Fruit fly (Drosophila melanogaster) whole organism, embryonic: ENCODE data around the gene RpL13.

ENCODE experiments used
- Adf1 ChIP-seq: fragments of 200-800 bp; sonication (Bioruptor generic); IDR thresholded peaks from 2 replicates; pipeline ENCODE4 v1.3.6; 2022; ENCODE audit warnings: missing biosample characterization, missing genetic modification characterization
- CG11398 ChIP-seq: fragments of 200-800 bp; sonication (Bioruptor generic); optimal IDR thresholded peaks from 2 replicates; lab custom pipeline; 2016; ENCODE audit warnings: missing biosample characterization, missing genetic modification characterization
- CG12104 ChIP-seq: fragments of 200-800 bp; sonication (Bioruptor generic); optimal IDR thresholded peaks from 3 replicates; lab custom pipeline; 2016; ENCODE audit warnings: missing biosample characterization, missing genetic modification characterization
- CG12219 ChIP-seq: fragments of 200-800 bp; sonication (Bioruptor generic); optimal IDR thresholded peaks from 3 replicates; lab custom pipeline; 2018; ENCODE audit warnings: missing biosample characterization, mild to moderate bottlenecking, missing genetic modification characterization
- CG13123 ChIP-seq: fragments of 200-800 bp; sonication (Bioruptor generic); optimal IDR thresholded peaks from 2 replicates; lab custom pipeline; 2016; ENCODE audit warnings: missing biosample characterization, missing genetic modification characterization
- CG13624 ChIP-seq: fragments of 200-800 bp; sonication (Bioruptor generic); optimal IDR thresholded peaks from 2 replicates; lab custom pipeline; 2016; ENCODE audit warnings: missing biosample characterization, missing genetic modification characterization
- CG13775 ChIP-seq: fragments of 200-800 bp; sonication (Bioruptor generic); optimal IDR thresholded peaks from 3 replicates; lab custom pipeline; 2017; ENCODE audit warnings: missing biosample characterization, mild to moderate bottlenecking, missing genetic modification characterization
- CG14710 ChIP-seq: fragments of 200-800 bp; sonication (Bioruptor generic); optimal IDR thresholded peaks from 3 replicates; lab custom pipeline; 2019; ENCODE audit warnings: missing biosample characterization, mild to moderate bottlenecking, missing genetic modification characterization, moderate library complexity
- CG15073 ChIP-seq: fragments of 200-800 bp; sonication (Bioruptor generic); optimal IDR thresholded peaks from 2 replicates; lab custom pipeline; 2016; ENCODE audit warnings: missing biosample characterization, missing genetic modification characterization
- CG15269 ChIP-seq: fragments of 200-800 bp; sonication (Bioruptor generic); optimal IDR thresholded peaks from 2 replicates; lab custom pipeline; 2018; ENCODE audit warnings: missing biosample characterization, mild to moderate bottlenecking, missing genetic modification characterization, moderate library complexity
- CG17802 ChIP-seq: fragments of 200-800 bp; sonication (Bioruptor generic); optimal IDR thresholded peaks from 2 replicates; lab custom pipeline; 2018; ENCODE audit warnings: missing biosample characterization, mild to moderate bottlenecking, missing genetic modification characterization, moderate library complexity
- CG17912 ChIP-seq: fragments of 200-800 bp; sonication (Bioruptor generic); optimal IDR thresholded peaks from 2 replicates; lab custom pipeline; 2018; ENCODE audit warnings: missing biosample characterization, mild to moderate bottlenecking, missing genetic modification characterization
- CG30403 ChIP-seq: fragments of 200-800 bp; sonication (Bioruptor generic); optimal IDR thresholded peaks from 3 replicates; lab custom pipeline; 2016; ENCODE audit warnings: missing biosample characterization, missing genetic modification characterization
- CG32767 ChIP-seq: fragments of 200-800 bp; sonication (Bioruptor generic); IDR thresholded peaks from 2 replicates; pipeline ENCODE4 v1.3.6; 2022; ENCODE audit warnings: missing biosample characterization, missing genetic modification characterization
- CG3281 ChIP-seq: fragments of 200-800 bp; sonication (Bioruptor generic); optimal IDR thresholded peaks from 3 replicates; lab custom pipeline; 2017; ENCODE audit warnings: missing biosample characterization, mild to moderate bottlenecking, missing genetic modification characterization
- CG33557 ChIP-seq: fragments of 200-800 bp; sonication (Bioruptor generic); optimal IDR thresholded peaks from 2 replicates; lab custom pipeline; 2019; ENCODE audit warnings: missing biosample characterization, mild to moderate bottlenecking, missing genetic modification characterization, moderate library complexity
- CG4707 ChIP-seq: fragments of 200-800 bp; sonication (Bioruptor generic); optimal IDR thresholded peaks from 2 replicates; lab custom pipeline; 2018; ENCODE audit warnings: missing biosample characterization, mild to moderate bottlenecking, missing genetic modification characterization, moderate library complexity
- CG4820 ChIP-seq: fragments of 200-800 bp; sonication (Bioruptor generic); optimal IDR thresholded peaks from 3 replicates; lab custom pipeline; 2016; ENCODE audit warnings: missing biosample characterization, missing genetic modification characterization
- CG6175 ChIP-seq: fragments of 200-800 bp; sonication (Bioruptor generic); IDR thresholded peaks from 3 replicates; pipeline ENCODE4 v1.3.6; 2022; ENCODE audit warnings: missing biosample characterization, missing genetic modification characterization
- CG7357 ChIP-seq: fragments of 200-800 bp; sonication (Bioruptor generic); IDR thresholded peaks from 3 replicates; pipeline ENCODE4 v1.3.6; 2022; ENCODE audit warnings: missing biosample characterization, missing genetic modification characterization
- CG9609 ChIP-seq: fragments of 200-800 bp; sonication (Bioruptor generic); optimal IDR thresholded peaks from 3 replicates; lab custom pipeline; 2016; ENCODE audit warnings: missing biosample characterization, missing genetic modification characterization
- CG9797 ChIP-seq: fragments of 200-800 bp; sonication (Bioruptor generic); optimal IDR thresholded peaks from 3 replicates; lab custom pipeline; 2018; ENCODE audit warnings: missing biosample characterization, mild to moderate bottlenecking, missing genetic modification characterization
- CG9817 ChIP-seq: fragments of 200-800 bp; sonication (Bioruptor generic); optimal IDR thresholded peaks from 2 replicates; lab custom pipeline; 2018; ENCODE audit warnings: missing biosample characterization, mild to moderate bottlenecking, missing genetic modification characterization, moderate library complexity
- Ets97D ChIP-seq: fragments of 200-800 bp; sonication (Bioruptor generic); optimal IDR thresholded peaks from 3 replicates; lab custom pipeline; 2016; ENCODE audit warnings: missing biosample characterization, missing genetic modification characterization
- Gug ChIP-seq: fragments of 200-800 bp; sonication (Bioruptor generic); IDR thresholded peaks from 4 replicates; pipeline ENCODE4 v1.3.6; 2022; ENCODE audit warnings: missing biosample characterization, missing genetic modification characterization
- Hand ChIP-seq: fragments of 200-800 bp; sonication (Bioruptor generic); optimal IDR thresholded peaks from 2 replicates; lab custom pipeline; 2017; ENCODE audit warnings: mild to moderate bottlenecking, missing biosample characterization, missing genetic modification reagents, missing genetic modification characterization
- Hmr ChIP-seq: fragments of 200-800 bp; sonication (Bioruptor generic); optimal IDR thresholded peaks from 3 replicates; lab custom pipeline; 2017; ENCODE audit warnings: mild to moderate bottlenecking, missing biosample characterization, missing genetic modification reagents, missing genetic modification characterization
- Hmx ChIP-seq: fragments of 200-800 bp; sonication (Bioruptor generic); optimal IDR thresholded peaks from 2 replicates; lab custom pipeline; 2016; ENCODE audit warnings: missing biosample characterization, missing genetic modification characterization
- Side ChIP-seq: fragments of 200-800 bp; sonication (Bioruptor generic); optimal IDR thresholded peaks from 2 replicates; lab custom pipeline; 2016; ENCODE audit warnings: missing biosample characterization, missing genetic modification characterization
- Spps ChIP-seq: fragments of 200-800 bp; sonication (Bioruptor generic); optimal IDR thresholded peaks from 2 replicates; lab custom pipeline; 2018; ENCODE audit warnings: missing biosample characterization, mild to moderate bottlenecking, missing genetic modification characterization
- Ssrp ChIP-seq: fragments of 200-800 bp; sonication (Bioruptor generic); optimal IDR thresholded peaks from 2 replicates; lab custom pipeline; 2018; ENCODE audit warnings: missing biosample characterization, mild to moderate bottlenecking, missing genetic modification characterization, moderate library complexity
- TFAM ChIP-seq: fragments of 200-800 bp; sonication (Bioruptor generic); optimal IDR thresholded peaks from 2 replicates; lab custom pipeline; 2017; ENCODE audit warnings: missing biosample characterization, missing genetic modification characterization, inconsistent platforms
- Vsx1 ChIP-seq: fragments of 200-800 bp; sonication (Bioruptor generic); optimal IDR thresholded peaks from 2 replicates; lab custom pipeline; 2017; ENCODE audit warnings: missing biosample characterization, mild to moderate bottlenecking, missing genetic modification characterization, missing genetic modification reagents
- ac ChIP-seq: fragments of 200-800 bp; sonication (Bioruptor generic); optimal IDR thresholded peaks from 3 replicates; lab custom pipeline; 2017; ENCODE audit warnings: missing biosample characterization, mild to moderate bottlenecking, missing genetic modification characterization
- bsh ChIP-seq, 2 experiments: fragments of 200-800 bp; sonication (Bioruptor generic); optimal IDR thresholded peaks; 2 replicates each; lab custom pipeline; 2017 to 2018; ENCODE audit warnings: mild to moderate bottlenecking in 2 of 2, missing biosample characterization in 2 of 2, missing genetic modification characterization in 2 of 2, moderate library complexity in 1 of 2
- crol ChIP-seq: fragments of 200-800 bp; sonication (Bioruptor generic); IDR thresholded peaks from 2 replicates; pipeline ENCODE4 v1.3.6; 2022; ENCODE audit warnings: missing biosample characterization, missing genetic modification characterization
- eve ChIP-seq, 2 experiments: fragments of >200 bp; optimal IDR thresholded peaks; 2 replicates each; lab custom pipeline; 2017; ENCODE audit warnings: missing biosample characterization in 2 of 2, missing genetic modification characterization in 2 of 2
- fd102C ChIP-seq: fragments of 200-800 bp; sonication (Bioruptor generic); optimal IDR thresholded peaks from 2 replicates; lab custom pipeline; 2018; ENCODE audit warnings: missing biosample characterization, mild to moderate bottlenecking, missing genetic modification characterization, moderate library complexity
- nerfin-2 ChIP-seq: fragments of 200-800 bp; sonication (Bioruptor generic); IDR thresholded peaks from 2 replicates; pipeline ENCODE4 v1.3.6; 2022; ENCODE audit warnings: missing biosample characterization, missing genetic modification characterization; ENCODE audit not compliant: partially characterized antibody
- odd ChIP-seq: fragments of 200-800 bp; sonication (Bioruptor generic); optimal IDR thresholded peaks from 2 replicates; lab custom pipeline; 2017; ENCODE audit warnings: missing biosample characterization, mild to moderate bottlenecking, missing genetic modification characterization
- psq ChIP-seq: fragments of 200-800 bp; sonication (Bioruptor generic); optimal IDR thresholded peaks from 2 replicates; lab custom pipeline; 2017; ENCODE audit warnings: missing biosample characterization, missing genetic modification characterization
- slbo ChIP-seq: fragments of 200-800 bp; sonication (Bioruptor generic); IDR thresholded peaks from 2 replicates; pipeline ENCODE4 v1.3.6; 2022; ENCODE audit warnings: missing biosample characterization, missing genetic modification characterization
- so ChIP-seq: fragments of 200-800 bp; sonication (Bioruptor generic); IDR thresholded peaks from 3 replicates; pipeline ENCODE4 v1.3.6; 2022; ENCODE audit warnings: missing biosample characterization, missing genetic modification characterization
- ssp ChIP-seq: fragments of 200-800 bp; sonication (Bioruptor generic); IDR thresholded peaks from 2 replicates; pipeline ENCODE4 v1.3.6; 2022; ENCODE audit warnings: missing biosample characterization, missing genetic modification characterization
- stwl ChIP-seq: fragments of 200-800 bp; sonication (Bioruptor generic); optimal IDR thresholded peaks from 3 replicates; lab custom pipeline; 2018; ENCODE audit warnings: missing biosample characterization, mild to moderate bottlenecking, missing genetic modification characterization, moderate library complexity
- trh ChIP-seq: fragments of 200-800 bp; sonication (Bioruptor generic); optimal IDR thresholded peaks from 2 replicates; lab custom pipeline; 2016; ENCODE audit warnings: missing biosample characterization, missing genetic modification characterization
- unc-4 ChIP-seq: fragments of 200-800 bp; sonication (Bioruptor generic); IDR thresholded peaks from 2 replicates; pipeline ENCODE4 v1.3.6; 2022; ENCODE audit warnings: missing biosample characterization, missing genetic modification characterization; ENCODE audit not compliant: partially characterized antibody
- vvl ChIP-seq: fragments of 200-800 bp; sonication (Bioruptor generic); IDR thresholded peaks from 2 replicates; pipeline ENCODE4 v1.3.6; 2022; ENCODE audit warnings: missing biosample characterization, missing genetic modification characterization
- zen ChIP-seq: fragments of 200-800 bp; sonication (Bioruptor generic); optimal IDR thresholded peaks from 3 replicates; lab custom pipeline; 2018; ENCODE audit warnings: missing biosample characterization, mild to moderate bottlenecking, missing genetic modification characterization, moderate library complexity

RpL13 gene

dm6 chr2L:9984078-9984772, 17.1 kb downstream of the RpL13 start, which contains the start of gene bib (continued):
- TF ChIP-seq Adf1 (GFP tag; lab: Robert Waterston, UW) (peak; percentile 37; the same call in 1 of the 2 replicates), nerfin-2 (GFP tag; lab: Robert Waterston, UW) (no peak), CG15073 (no peak), Ets97D (GFP tag; lab: Kevin White, UChicago) (peak; percentile 30), CG12104 (GFP tag; lab: Kevin White, UChicago) (peak; percentile 78), eve (GFP tag; optimal IDR thresholded peaks at IDR 0.05; lab: Kevin White, UChicago) (no peak), CG32767 (GFP tag; lab: Robert Waterston, UW) (peak; percentile 59), CG11398 (GFP tag; lab: Kevin White, UChicago) (no peak), Hmr (peak; percentile 88), Ssrp (tag; lab: Kevin White, UChicago) (peak; percentile 86), Side (peak; percentile 41), unc-4 (GFP tag; lab: Robert Waterston, UW) (no peak), CG13123 (peak; percentile 65), CG9817 (peak; percentile 48), odd (GFP tag; lab: Kevin White, UChicago) (peak; percentile 79), ssp (GFP tag; lab: Robert Waterston, UW) (peak; percentile 69), CG4707 (GFP tag; lab: Kevin White, UChicago) (peak; percentile 52), CG17912 (GFP tag; lab: Kevin White, UChicago) (no peak), CG30403 (GFP tag; lab: Kevin White, UChicago) (peak; percentile 87), CG15269 (tag; lab: Kevin White, UChicago) (peak; percentile 77), fd102C (GFP tag; lab: Kevin White, UChicago) (peak; percentile 78), CG7357 (GFP tag; lab: Robert Waterston, UW) (peak; percentile 38; the same call in 1 of the 3 replicates), Vsx1 (GFP tag; lab: Kevin White, UChicago) (peak; percentile 73), Gug (GFP tag; lab: Robert Waterston, UW) (peak; percentile 53; the same call in 2 of the 4 replicates), Hand (GFP tag; lab: Kevin White, UChicago) (peak; percentile 73), CG4820 (GFP tag; lab: Kevin White, UChicago) (peak; percentile 69), bsh (GFP tag; optimal IDR thresholded peaks at IDR 0.05; lab: Kevin White, UChicago) (peak; percentile 70 to 89), CG3281 (GFP tag; lab: Kevin White, UChicago) (peak; percentile 77), zen (tag; lab: Kevin White, UChicago) (peak; percentile 87), TFAM (GFP tag; lab: Kevin White, UChicago) (peak; percentile 48), CG17802 (peak; percentile 21), CG12219 (GFP tag; lab: Kevin White, UChicago) (peak; percentile 65), stwl (tag; lab: Kevin White, UChicago) (peak; percentile 46), Hmx (GFP tag; lab: Kevin White, UChicago) (no peak), trh (GFP tag; lab: Kevin White, UChicago) (peak; percentile 32), so (peak; percentile 62; the same call in 1 of the 3 replicates), CG14710 (tag; lab: Kevin White, UChicago) (peak; percentile 94), vvl (GFP tag; lab: Robert Waterston, UW) (peak; percentile 74), crol (GFP tag; lab: Robert Waterston, UW) (no peak), Spps (tag; lab: Kevin White, UChicago) (peak; percentile 67), CG13624 (no peak), CG13775 (GFP tag; lab: Kevin White, UChicago) (peak; percentile 91), CG33557 (GFP tag; lab: Kevin White, UChicago) (peak; percentile 88), CG9797 (GFP tag; lab: Kevin White, UChicago) (peak; percentile 32), psq (peak; percentile 55), CG9609 (GFP tag; lab: Kevin White, UChicago) (no peak), CG6175 (GFP tag; lab: Robert Waterston, UW) (peak; percentile 23; the same call in 1 of the 3 replicates), ac (GFP tag; lab: Kevin White, UChicago) (peak; percentile 81), slbo (GFP tag; lab: Robert Waterston, UW) (peak; percentile 68)
